Fruit fly (Drosophila melanogaster) whole organism: Measurements from ENCODE around the gene CG5177.

Source experiments
- CG8478 ChIP-seq: fragments of >200 bp; optimal IDR thresholded peaks from 2 replicates; lab custom pipeline; 2018; ENCODE audit warnings: inconsistent platforms
- Dll ChIP-seq: fragments of >200 bp; optimal IDR thresholded peaks from 2 replicates; lab custom pipeline; 2017
- EcR ChIP-seq, 2 experiments: fragments of >200 bp; optimal IDR thresholded peaks; 2 replicates each; lab custom pipeline; 2017; ENCODE audit warnings: missing biosample characterization in 2 of 2, missing genetic modification characterization in 2 of 2, missing genetic modification reagents in 2 of 2
- pan ChIP-seq: fragments of >200 bp; optimal IDR thresholded peaks from 2 replicates; lab custom pipeline; 2017
- psq ChIP-seq: fragments of >200 bp; optimal IDR thresholded peaks from 2 replicates; lab custom pipeline; 2017
- usp ChIP-seq: fragments of >200 bp; optimal IDR thresholded peaks from 2 replicates; lab custom pipeline; 2017; ENCODE audit warnings: missing biosample characterization, missing genetic modification characterization, mixed read lengths

The CG5177 gene

dm6 chr2L:7433337-7433956, 28.4 kb downstream of the CG5177 start, which contains the start of gene CG5958:
Gene CG5958 (minus strand): TSS chr2L:7433516.
- no peak for TF ChIP-seq psq (lab: Kevin White, UChicago)

- TF ChIP-seq Dll (no peak), usp (GFP tag; lab: Kevin White, UChicago) (no peak), pan (lab: Kevin White, UChicago) (no peak)
These were observed 29.1 kb downstream of the CG5177 start for dm6 chr2L:7433957-7434736.

dm6 chr2L:7434737-7435356, 29.8 kb downstream of the CG5177 start:
- TF ChIP-seq Dll, result no peak

- TF ChIP-seq psq (lab: Kevin White, UChicago) (no peak), pan (lab: Kevin White, UChicago) (no peak)
These were observed 30.4 kb downstream of the CG5177 start for dm6 chr2L:7435475-7435874.

dm6 chr2L:7436492-7437324, 31.7 kb downstream of the CG5177 start:
- TF ChIP-seq CG8478 (lab: Kevin White, UChicago), result no peak
- no peak for TF ChIP-seq usp (GFP tag; lab: Kevin White, UChicago)
- TF ChIP-seq Dll, result no peak
- no peak for TF ChIP-seq pan (lab: Kevin White, UChicago)
- TF ChIP-seq EcR (GFP tag; optimal IDR thresholded peaks at IDR 0.05; lab: Kevin White, UChicago), result no peak
- no peak for TF ChIP-seq psq (lab: Kevin White, UChicago)

dm6 chr2L:7437325-7437707, 32.3 kb downstream of the CG5177 start, which contains the start of gene CG5973:
Gene CG5973 (plus strand): TSS chr2L:7437492.
- no peak for TF ChIP-seq psq (lab: Kevin White, UChicago)
- TF ChIP-seq CG8478 (lab: Kevin White, UChicago), result no peak
- no peak for TF ChIP-seq pan (lab: Kevin White, UChicago)
- TF ChIP-seq usp (GFP tag; lab: Kevin White, UChicago), result no peak
- TF ChIP-seq EcR (GFP tag; optimal IDR thresholded peaks at IDR 0.05; lab: Kevin White, UChicago), result no peak
- TF ChIP-seq Dll, result no peak

- TF ChIP-seq usp (GFP tag; lab: Kevin White, UChicago) (no peak), psq (lab: Kevin White, UChicago) (no peak), EcR (GFP tag; optimal IDR thresholded peaks at IDR 0.05; lab: Kevin White, UChicago) (no peak), pan (lab: Kevin White, UChicago) (no peak), Dll (no peak), CG8478 (lab: Kevin White, UChicago) (no peak)
These were observed 33.5 kb downstream of the CG5177 start for dm6 chr2L:7438505-7438904.

- no peak for TF ChIP-seq EcR (GFP tag; optimal IDR thresholded peaks at IDR 0.05; lab: Kevin White, UChicago)
- no peak for TF ChIP-seq Dll
These were observed 35.5 kb downstream of the CG5177 start for dm6 chr2L:7440458-7441018.

- no peak for TF ChIP-seq EcR (GFP tag; optimal IDR thresholded peaks at IDR 0.05; lab: Kevin White, UChicago)
- no peak for TF ChIP-seq psq (lab: Kevin White, UChicago)
- TF ChIP-seq Dll, result no peak
- TF ChIP-seq CG8478 (lab: Kevin White, UChicago), result no peak
- no peak for TF ChIP-seq pan (lab: Kevin White, UChicago)
- no peak for TF ChIP-seq usp (GFP tag; lab: Kevin White, UChicago)
These were observed 37.1 kb downstream of the CG5177 start for dm6 chr2L:7442106-7442505.

dm6 chr2L:7442929-7443328, 37.9 kb downstream of the CG5177 start:
- TF ChIP-seq EcR (GFP tag; optimal IDR thresholded peaks at IDR 0.05; lab: Kevin White, UChicago) (no peak), CG8478 (lab: Kevin White, UChicago) (no peak)

- TF ChIP-seq pan (lab: Kevin White, UChicago) (no peak), psq (lab: Kevin White, UChicago) (no peak), CG8478 (lab: Kevin White, UChicago) (no peak), EcR (GFP tag; optimal IDR thresholded peaks at IDR 0.05; lab: Kevin White, UChicago) (no peak), Dll (no peak), usp (GFP tag; lab: Kevin White, UChicago) (no peak)
These were observed 42.8 kb downstream of the CG5177 start for dm6 chr2L:7447820-7448219.

- TF ChIP-seq pan (lab: Kevin White, UChicago), result no peak
- no peak for TF ChIP-seq Dll
- no peak for TF ChIP-seq CG8478 (lab: Kevin White, UChicago)
- no peak for TF ChIP-seq psq (lab: Kevin White, UChicago)
- TF ChIP-seq usp (GFP tag; lab: Kevin White, UChicago), result no peak
- TF ChIP-seq EcR (GFP tag; optimal IDR thresholded peaks at IDR 0.05; lab: Kevin White, UChicago), result no peak
These were observed 43.3 kb downstream of the CG5177 start for dm6 chr2L:7448371-7448770.
